Worm (Caenorhabditis elegans): ENCODE data around the gene snet-1.

Gene snet-1

DNA sequence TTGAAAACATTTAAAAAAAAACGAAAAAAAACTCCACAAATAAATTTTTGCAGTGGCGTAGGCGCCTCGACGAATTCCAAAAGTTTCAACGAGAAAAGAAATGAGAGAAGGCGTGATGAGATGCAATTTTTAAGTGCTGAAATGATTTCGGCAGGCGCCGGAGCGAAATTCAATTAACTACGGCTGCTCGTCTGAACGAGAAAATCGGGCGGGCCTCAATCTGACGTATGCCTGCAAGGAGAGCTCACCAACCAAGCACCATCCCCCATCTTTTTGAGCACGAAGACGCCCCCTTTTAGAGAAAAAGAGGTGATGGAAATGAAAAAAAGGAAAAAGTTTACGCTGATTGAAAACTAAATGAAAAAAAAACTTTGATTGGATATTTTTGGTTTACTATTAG lies 34.0 kb downstream of the snet-1 start:
- TF ChIP-seq blmp-1 (tag; optimal IDR thresholded peaks at IDR 0.05) (no peak), lin-35 (GFP tag; optimal IDR thresholded peaks at IDR 0.05) (no peak), efl-1 (optimal IDR thresholded peaks at IDR 0.05) (no peak), efl-1 (GFP tag; optimal IDR thresholded peaks at IDR 0.05 in 1 of 2) (peak in 1 of 2 experiments; percentile 42), lin-14 (GFP tag; optimal IDR thresholded peaks at IDR 0.05) (peak; percentile 52)

DNA sequence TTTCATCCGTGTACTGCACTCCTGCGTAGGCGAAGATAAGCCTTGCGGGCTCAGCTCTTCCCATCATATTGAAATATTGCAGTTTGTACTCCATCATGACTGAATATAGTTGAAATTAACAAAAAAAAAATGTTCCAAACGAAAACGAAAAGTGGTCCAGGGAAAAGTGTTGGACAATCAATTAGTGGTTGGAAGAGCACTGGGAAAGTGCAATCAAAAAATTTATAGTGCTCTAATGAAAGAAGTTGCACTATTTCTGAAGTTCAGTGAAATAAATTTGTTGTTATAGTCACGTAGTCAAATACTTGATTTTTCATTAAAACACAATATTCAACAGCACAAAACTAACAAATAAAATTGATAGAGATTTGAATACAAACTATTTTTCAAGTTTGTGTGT lies 35.1 kb downstream of the snet-1 start, which contains the start of gene gst-11:
Gene gst-11, minus strand, starts transcription at position 101 of the 400 bp plus-strand sequence.
- TF ChIP-seq ceh-8 (GFP tag; optimal IDR thresholded peaks at IDR 0.05) (peak; percentile 25), tlp-1 (tag; optimal IDR thresholded peaks at IDR 0.05) (no peak), nhr-85 (tag) (no peak), fkh-8 (tag; optimal IDR thresholded peaks at IDR 0.05) (no peak), unc-62 (GFP tag; optimal IDR thresholded peaks at IDR 0.05) (no peak), C34B4.2 (tag; optimal IDR thresholded peaks at IDR 0.05) (no peak), sox-4 (tag; optimal IDR thresholded peaks at IDR 0.05) (no peak), pax-3 (tag; optimal IDR thresholded peaks at IDR 0.05) (no peak), nhr-90 (tag; optimal IDR thresholded peaks at IDR 0.05; ENCODE audit: poor library complexity) (no peak)

DNA sequence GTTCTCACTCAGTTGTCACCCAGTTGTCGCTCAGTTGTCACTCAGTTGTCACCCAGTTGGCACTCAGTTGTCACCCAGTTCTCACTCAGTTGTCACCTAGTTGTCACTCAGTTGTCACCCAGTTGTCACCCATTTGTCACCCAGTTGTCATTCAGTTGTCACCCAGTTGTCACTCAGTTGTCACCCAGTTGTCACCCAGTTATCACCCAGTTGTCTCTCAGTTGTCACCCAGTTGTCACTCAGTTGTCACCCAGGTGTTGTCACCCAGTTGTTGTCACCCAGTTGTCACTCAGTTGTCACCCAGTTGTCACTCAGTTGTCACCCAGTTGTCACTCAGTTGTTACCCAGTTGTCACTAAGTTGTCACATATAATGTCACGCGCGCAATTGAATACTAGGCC lies 37.2 kb downstream of the snet-1 start:
- TF ChIP-seq alr-1 (tag; optimal IDR thresholded peaks at IDR 0.05; ENCODE audit: borderline replicate concordance) (peak; percentile 36), egl-13 (tag; optimal IDR thresholded peaks at IDR 0.05) (no peak), lin-15B (tag; optimal IDR thresholded peaks at IDR 0.05) (no peak), ets-5 (GFP tag; IDR thresholded peaks at IDR 0.05) (peak; percentile 87; the same call in 1 of the 2 replicates), unc-98 (GFP tag; IDR thresholded peaks at IDR 0.05) (0 out of 2 replicates have a peak, but pooled peaks have one; percentile 8), hlh-17 (GFP tag; optimal IDR thresholded peaks at IDR 0.05; ENCODE audit: borderline replicate concordance) (peak; percentile 30), irx-1 (tag; optimal IDR thresholded peaks at IDR 0.05) (no peak)

DNA sequence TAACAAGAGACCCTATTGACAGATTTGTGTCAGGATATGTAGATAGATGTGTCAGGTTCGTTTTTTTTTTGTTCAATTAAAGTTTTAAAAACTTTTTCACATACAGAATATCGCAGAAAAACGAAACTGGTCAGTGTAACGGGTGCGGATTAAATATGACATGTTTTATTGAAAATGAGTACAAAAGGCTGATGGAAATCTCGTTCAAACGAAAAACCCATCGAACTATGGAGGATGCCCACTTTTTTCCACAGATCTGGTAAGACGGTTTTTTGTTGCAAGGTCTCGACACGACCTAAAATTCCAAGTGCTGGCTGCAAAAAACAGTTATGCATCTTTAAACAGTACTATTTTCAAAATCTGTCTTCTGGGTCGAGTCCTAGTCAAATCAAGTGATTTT lies 38.7 kb downstream of the snet-1 start:
- TF ChIP-seq mab-9 (GFP tag; IDR thresholded peaks at IDR 0.05) (no peak), ceh-90 (tag; optimal IDR thresholded peaks at IDR 0.05) (no peak), unc-62 (GFP tag; optimal IDR thresholded peaks at IDR 0.05) (no peak), F16B12.6 (tag; optimal IDR thresholded peaks at IDR 0.05) (no peak), fos-1 (tag; optimal IDR thresholded peaks at IDR 0.05) (no peak), unc-98 (GFP tag; IDR thresholded peaks at IDR 0.05) (no peak), ceh-82 (tag; optimal IDR thresholded peaks at IDR 0.05) (no peak), nhr-19 (GFP tag; conservative IDR thresholded peaks at IDR 0.05) (no peak), nhr-85 (tag) (no peak), lin-13 (GFP tag; optimal IDR thresholded peaks at IDR 0.05) (no peak), sptf-1 (tag; optimal IDR thresholded peaks at IDR 0.05) (no peak), Y116A8C.19 (tag; optimal IDR thresholded peaks at IDR 0.05; ENCODE audit: borderline replicate concordance) (no peak), tlp-1 (tag; optimal IDR thresholded peaks at IDR 0.05) (no peak), nhr-28 (tag; optimal IDR thresholded peaks at IDR 0.05) (no peak), nhr-76 (tag; optimal IDR thresholded peaks at IDR 0.05) (no peak), irx-1 (tag; optimal IDR thresholded peaks at IDR 0.05) (no peak)

DNA sequence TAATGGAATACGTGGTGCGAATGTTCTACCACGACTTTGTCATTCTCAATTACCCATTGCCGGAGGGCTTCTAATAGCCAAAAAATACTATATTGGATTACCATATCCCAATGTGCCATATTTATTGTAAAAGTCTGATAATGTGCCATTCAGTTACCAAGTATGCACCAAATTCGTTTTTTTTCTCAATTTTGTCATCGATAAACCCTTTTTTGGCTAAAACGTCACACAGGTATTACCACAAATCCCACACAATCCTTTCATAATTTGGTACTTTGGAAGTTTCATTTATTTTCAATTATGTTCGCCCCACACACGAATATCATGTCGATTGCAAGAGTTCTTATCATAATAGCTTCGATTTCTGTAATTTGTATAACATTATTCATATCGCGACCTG lies 40.7 kb downstream of the snet-1 start, which contains the start of gene vep-2:
Gene vep-2, plus strand, starts transcription at position 301 of the 400 bp plus-strand sequence.
- no peak for TF ChIP-seq jun-1 (tag; optimal IDR thresholded peaks at IDR 0.05)

DNA sequence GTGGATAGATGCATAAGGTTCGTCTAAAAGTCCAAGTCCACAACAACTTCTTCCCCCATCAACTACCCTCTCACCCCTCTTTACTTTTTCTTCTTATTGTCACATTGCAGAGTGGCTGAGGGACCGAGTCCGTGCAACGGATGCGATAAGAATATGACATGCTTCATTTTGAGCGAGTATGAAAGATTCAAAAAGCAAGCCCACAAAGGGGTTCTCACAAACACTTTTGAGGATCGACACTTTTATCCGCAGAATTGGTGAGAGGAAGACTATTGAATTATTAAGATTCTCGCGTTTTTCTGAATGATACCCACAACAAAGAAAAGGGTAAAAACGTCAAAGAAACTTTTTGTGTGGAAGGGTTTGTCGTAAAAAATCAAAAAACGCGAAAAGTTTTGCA lies 43.1 kb downstream of the snet-1 start:
- no peak for TF ChIP-seq F16B12.6 (tag; optimal IDR thresholded peaks at IDR 0.05)
- TF ChIP-seq efl-1 (optimal IDR thresholded peaks at IDR 0.05), result no peak
- TF ChIP-seq efl-1 (GFP tag; optimal IDR thresholded peaks at IDR 0.05 in 1 of 2), result peak in 1 of 2 experiments; percentile 87
- no peak for TF ChIP-seq swsn-7 (tag; optimal IDR thresholded peaks at IDR 0.05)
- TF ChIP-seq elt-3 (tag; optimal IDR thresholded peaks at IDR 0.05), result no peak
- TF ChIP-seq Y116A8C.19 (tag; optimal IDR thresholded peaks at IDR 0.05; ENCODE audit: borderline replicate concordance), result no peak
- TF ChIP-seq zip-4 (GFP tag; optimal IDR thresholded peaks at IDR 0.05), result no peak
- TF ChIP-seq C16A3.4 (tag; optimal IDR thresholded peaks at IDR 0.05), result no peak

Measured in whole organism, L1 larva.